Fruit fly (Drosophila melanogaster) whole organism, embryonic: ENCODE results near the gene CG3704.

Experiments
- Ada2b ChIP-seq: fragments of 200-800 bp; sonication (Bioruptor generic); IDR thresholded peaks from 2 replicates; pipeline ENCODE4 v1.3.6; 2022; ENCODE audit warnings: missing biosample characterization, missing genetic modification characterization
- Atf-2 ChIP-seq: fragments of 200-800 bp; sonication (Bioruptor generic); optimal IDR thresholded peaks from 2 replicates; lab custom pipeline; 2016; ENCODE audit warnings: missing biosample characterization, missing genetic modification characterization
- CG10543 ChIP-seq: fragments of 200-800 bp; sonication (Bioruptor generic); optimal IDR thresholded peaks from 3 replicates; lab custom pipeline; 2017; ENCODE audit warnings: missing biosample characterization, mild to moderate bottlenecking, missing genetic modification characterization, moderate library complexity
- CG10565 ChIP-seq: fragments of 200-800 bp; sonication (Bioruptor generic); optimal IDR thresholded peaks from 3 replicates; lab custom pipeline; 2016; ENCODE audit warnings: missing biosample characterization, mild to moderate bottlenecking, missing genetic modification characterization
- CG11247 ChIP-seq: fragments of 200-800 bp; sonication (Bioruptor generic); IDR thresholded peaks from 2 replicates; pipeline ENCODE4 v1.3.6; 2022; ENCODE audit warnings: missing biosample characterization, missing genetic modification characterization
- CG12071 ChIP-seq: fragments of 200-800 bp; sonication (Bioruptor generic); optimal IDR thresholded peaks from 3 replicates; lab custom pipeline; 2018; ENCODE audit warnings: missing biosample characterization, mild to moderate bottlenecking, missing genetic modification characterization
- CG12299 ChIP-seq: fragments of 200-800 bp; sonication (Bioruptor generic); optimal IDR thresholded peaks from 2 replicates; lab custom pipeline; 2018; ENCODE audit warnings: missing biosample characterization, mild to moderate bottlenecking, missing genetic modification characterization
- CG13775 ChIP-seq: fragments of 200-800 bp; sonication (Bioruptor generic); optimal IDR thresholded peaks from 3 replicates; lab custom pipeline; 2017; ENCODE audit warnings: missing biosample characterization, mild to moderate bottlenecking, missing genetic modification characterization
- CG15073 ChIP-seq: fragments of 200-800 bp; sonication (Bioruptor generic); optimal IDR thresholded peaks from 2 replicates; lab custom pipeline; 2016; ENCODE audit warnings: missing biosample characterization, missing genetic modification characterization
- CG15514 ChIP-seq: fragments of 200-800 bp; sonication (Bioruptor generic); optimal IDR thresholded peaks from 3 replicates; lab custom pipeline; 2017; ENCODE audit warnings: missing biosample characterization, missing genetic modification characterization, mild to moderate bottlenecking, moderate library complexity, missing genetic modification reagents
- CG17912 ChIP-seq: fragments of 200-800 bp; sonication (Bioruptor generic); optimal IDR thresholded peaks from 2 replicates; lab custom pipeline; 2018; ENCODE audit warnings: missing biosample characterization, mild to moderate bottlenecking, missing genetic modification characterization
- CG1792 ChIP-seq: fragments of 200-800 bp; sonication (Bioruptor generic); optimal IDR thresholded peaks from 2 replicates; lab custom pipeline; 2016; ENCODE audit warnings: missing biosample characterization, missing genetic modification characterization
- CG30403 ChIP-seq: fragments of 200-800 bp; sonication (Bioruptor generic); optimal IDR thresholded peaks from 3 replicates; lab custom pipeline; 2016; ENCODE audit warnings: missing biosample characterization, missing genetic modification characterization
- CG30431 ChIP-seq: fragments of 200-800 bp; sonication (Bioruptor generic); optimal IDR thresholded peaks from 2 replicates; lab custom pipeline; 2017; ENCODE audit warnings: missing biosample characterization, missing genetic modification characterization
- CG4282 ChIP-seq: fragments of 200-800 bp; sonication (Bioruptor generic); optimal IDR thresholded peaks from 2 replicates; lab custom pipeline; 2016; ENCODE audit warnings: missing biosample characterization, missing genetic modification characterization
- CG4360 ChIP-seq: fragments of 200-800 bp; sonication (Bioruptor generic); IDR thresholded peaks from 2 replicates; pipeline ENCODE4 v1.3.6; 2022; ENCODE audit warnings: missing biosample characterization, missing genetic modification characterization
- CG4424 ChIP-seq: fragments of 200-800 bp; sonication (Bioruptor generic); optimal IDR thresholded peaks from 3 replicates; lab custom pipeline; 2016; ENCODE audit warnings: missing biosample characterization, missing genetic modification characterization
- CG5953 ChIP-seq: fragments of 200-800 bp; sonication (Bioruptor generic); IDR thresholded peaks from 2 replicates; pipeline ENCODE4 v1.3.6; 2022; ENCODE audit warnings: missing biosample characterization, missing genetic modification characterization
- CG7745 ChIP-seq: fragments of 200-800 bp; sonication (Bioruptor generic); optimal IDR thresholded peaks from 2 replicates; lab custom pipeline; 2018; ENCODE audit warnings: missing biosample characterization, mild to moderate bottlenecking, missing genetic modification characterization, moderate library complexity
- CG8765 ChIP-seq: fragments of 200-800 bp; sonication (Bioruptor generic); IDR thresholded peaks from 2 replicates; pipeline ENCODE4 v1.3.6; 2022; ENCODE audit warnings: missing biosample characterization, missing genetic modification characterization
- CG9876 ChIP-seq: fragments of 200-800 bp; sonication (Bioruptor generic); optimal IDR thresholded peaks from 2 replicates; lab custom pipeline; 2016; ENCODE audit warnings: missing biosample characterization, missing genetic modification characterization
- Dfd ChIP-seq, 2 experiments: fragments of >200 bp; optimal IDR thresholded peaks; 2 replicates each; lab custom pipeline; 2017; ENCODE audit warnings: missing biosample characterization in 2 of 2, missing genetic modification characterization in 2 of 2
- Dll ChIP-seq: fragments of 200-800 bp; sonication (Bioruptor generic); IDR thresholded peaks from 4 replicates; pipeline ENCODE4 v1.3.6; 2022; ENCODE audit warnings: missing biosample characterization, missing genetic modification characterization; ENCODE audit not compliant: partially characterized antibody
- Fer2 ChIP-seq: fragments of 200-800 bp; sonication (Bioruptor generic); optimal IDR thresholded peaks from 2 replicates; lab custom pipeline; 2018; ENCODE audit warnings: missing biosample characterization, mild to moderate bottlenecking, missing genetic modification characterization, moderate library complexity
- Hr39 ChIP-seq: fragments of >200 bp; optimal IDR thresholded peaks from 2 replicates; lab custom pipeline; 2017
- Lhr ChIP-seq: fragments of 200-800 bp; sonication (Bioruptor generic); optimal IDR thresholded peaks from 3 replicates; lab custom pipeline; 2017; ENCODE audit warnings: mild to moderate bottlenecking, missing biosample characterization, missing genetic modification reagents, missing genetic modification characterization
- Mes4 ChIP-seq: fragments of 200-800 bp; sonication (Bioruptor generic); optimal IDR thresholded peaks from 2 replicates; lab custom pipeline; 2016; ENCODE audit warnings: missing biosample characterization, missing genetic modification characterization
- Tbp ChIP-seq: fragments of >200 bp; optimal IDR thresholded peaks from 2 replicates; lab custom pipeline; 2018; ENCODE audit warnings: missing biosample characterization, missing genetic modification characterization
- ase ChIP-seq: fragments of 200-800 bp; sonication (Bioruptor generic); IDR thresholded peaks from 3 replicates; pipeline ENCODE4 v1.3.6; 2022; ENCODE audit warnings: missing biosample characterization, missing genetic modification characterization
- bowl ChIP-seq: fragments of 200-800 bp; sonication (Bioruptor generic); IDR thresholded peaks from 2 replicates; pipeline ENCODE4 v1.3.6; 2022; ENCODE audit warnings: missing biosample characterization, missing genetic modification characterization
- cas ChIP-seq: fragments of 200-800 bp; sonication (Bioruptor generic); IDR thresholded peaks from 2 replicates; pipeline ENCODE4 v1.3.6; 2022; ENCODE audit warnings: missing biosample characterization, missing genetic modification characterization
- cwo ChIP-seq: fragments of 200-800 bp; sonication (Bioruptor generic); optimal IDR thresholded peaks from 3 replicates; lab custom pipeline; 2017; ENCODE audit warnings: missing biosample characterization, missing genetic modification characterization, mild to moderate bottlenecking, moderate library complexity, missing genetic modification reagents
- dimm ChIP-seq: fragments of 200-800 bp; sonication (Bioruptor generic); IDR thresholded peaks from 2 replicates; pipeline ENCODE4 v1.3.6; 2022; ENCODE audit warnings: missing biosample characterization, missing genetic modification characterization
- emc ChIP-seq: fragments of 200-800 bp; sonication (Bioruptor generic); optimal IDR thresholded peaks from 2 replicates; lab custom pipeline; 2016; ENCODE audit warnings: missing biosample characterization, missing genetic modification characterization
- eve ChIP-seq, 2 experiments: fragments of >200 bp; optimal IDR thresholded peaks; 2 replicates each; lab custom pipeline; 2017; ENCODE audit warnings: missing biosample characterization in 2 of 2, missing genetic modification characterization in 2 of 2
- ewg ChIP-seq: fragments of 200-800 bp; sonication (Bioruptor generic); optimal IDR thresholded peaks from 3 replicates; lab custom pipeline; 2017; ENCODE audit warnings: mild to moderate bottlenecking, missing biosample characterization, missing genetic modification reagents, missing genetic modification characterization
- gt ChIP-seq: fragments of 200-800 bp; sonication (Bioruptor generic); IDR thresholded peaks from 2 replicates; pipeline ENCODE4 v1.3.6; 2022; ENCODE audit warnings: missing biosample characterization, missing genetic modification characterization
- inv ChIP-seq: fragments of 200-800 bp; sonication (Bioruptor generic); IDR thresholded peaks from 2 replicates; pipeline ENCODE4 v1.3.6; 2022; ENCODE audit warnings: missing biosample characterization, missing genetic modification characterization; ENCODE audit not compliant: partially characterized antibody
- pfk ChIP-seq: fragments of 200-800 bp; sonication (Bioruptor generic); optimal IDR thresholded peaks from 2 replicates; lab custom pipeline; 2018; ENCODE audit warnings: missing biosample characterization, mild to moderate bottlenecking, missing genetic modification characterization, moderate library complexity
- repo ChIP-seq: fragments of 200-800 bp; sonication (Bioruptor generic); optimal IDR thresholded peaks from 2 replicates; lab custom pipeline; 2016; ENCODE audit warnings: missing biosample characterization, missing genetic modification characterization
- salm ChIP-seq: fragments of 200-800 bp; sonication (Bioruptor generic); optimal IDR thresholded peaks from 2 replicates; lab custom pipeline; 2018; ENCODE audit warnings: missing biosample characterization, mild to moderate bottlenecking, missing genetic modification characterization
- sc ChIP-seq, 3 experiments: fragments of >200 bp in 2 of 3; fragments of 200-800 bp in 1 of 3; sonication (Bioruptor generic) in 1 of 3; optimal IDR thresholded peaks; 2 replicates in 2 of 3; 3 replicates in 1 of 3; lab custom pipeline; 2017; ENCODE audit warnings: mild to moderate bottlenecking in 1 of 3, missing biosample characterization in 1 of 3, missing genetic modification characterization in 1 of 3, missing genetic modification reagents in 1 of 3
- sd ChIP-seq: fragments of 200-800 bp; sonication (Bioruptor generic); optimal IDR thresholded peaks from 3 replicates; lab custom pipeline; 2018; ENCODE audit warnings: missing biosample characterization, mild to moderate bottlenecking, missing genetic modification characterization, moderate library complexity
- sob ChIP-seq: fragments of 200-800 bp; sonication (Bioruptor generic); IDR thresholded peaks from 2 replicates; pipeline ENCODE4 v1.3.6; 2022; ENCODE audit warnings: missing biosample characterization, missing genetic modification characterization
- stc ChIP-seq: fragments of 200-800 bp; sonication (Bioruptor generic); IDR thresholded peaks from 2 replicates; pipeline ENCODE4 v1.3.6; 2022; ENCODE audit warnings: missing biosample characterization, missing genetic modification characterization
- stwl ChIP-seq: fragments of 200-800 bp; sonication (Bioruptor generic); optimal IDR thresholded peaks from 3 replicates; lab custom pipeline; 2018; ENCODE audit warnings: missing biosample characterization, mild to moderate bottlenecking, missing genetic modification characterization, moderate library complexity
- wor ChIP-seq: fragments of 200-800 bp; sonication (Bioruptor generic); IDR thresholded peaks from 2 replicates; pipeline ENCODE4 v1.3.6; 2022; ENCODE audit warnings: missing biosample characterization, missing genetic modification characterization
- z ChIP-seq: fragments of 200-800 bp; sonication (Bioruptor generic); IDR thresholded peaks from 3 replicates; pipeline ENCODE4 v1.3.6; 2022; ENCODE audit warnings: missing biosample characterization, missing genetic modification characterization
- zfh2 ChIP-seq: fragments of 200-800 bp; sonication (Bioruptor generic); optimal IDR thresholded peaks from 2 replicates; lab custom pipeline; 2016; ENCODE audit warnings: missing biosample characterization, missing genetic modification characterization

CG3704 gene

dm6 chrX:900725-901345 is 39.8 kb downstream of the CG3704 start (continued):
- TF ChIP-seq stc (GFP tag; lab: Robert Waterston, UW) (peak; percentile 74), Dll (GFP tag; lab: Robert Waterston, UW) (no peak), Hr39 (lab: Kevin White, UChicago) (no peak), CG30431 (GFP tag; lab: Kevin White, UChicago) (peak; percentile 67), CG10543 (GFP tag; lab: Kevin White, UChicago) (peak; percentile 50), CG1792 (GFP tag; lab: Kevin White, UChicago) (peak; percentile 42), Fer2 (tag; lab: Kevin White, UChicago) (peak; percentile 49), CG8765 (peak; percentile 44; the same call in 1 of the 2 replicates), CG4424 (GFP tag; lab: Kevin White, UChicago) (peak; percentile 73), CG11247 (GFP tag; lab: Robert Waterston, UW) (peak; percentile 73), sd (tag; lab: Kevin White, UChicago) (peak; percentile 26), CG4282 (GFP tag; lab: Kevin White, UChicago) (peak; percentile 46), CG13775 (peak; percentile 62), CG30403 (peak; percentile 83), CG12071 (GFP tag; lab: Kevin White, UChicago) (peak; percentile 88), pfk (no peak), CG5953 (peak; percentile 48; the same call in 1 of the 2 replicates), cwo (GFP tag; lab: Kevin White, UChicago) (peak; percentile 69), cas (no peak), sob (GFP tag; lab: Robert Waterston, UW) (peak; percentile 83), CG15073 (no peak), Lhr (GFP tag; lab: Kevin White, UChicago) (no peak), Atf-2 (GFP tag; lab: Kevin White, UChicago) (peak; percentile 64), bowl (peak; percentile 30; the same call in 1 of the 2 replicates), stwl (tag; lab: Kevin White, UChicago) (no peak), sc (optimal IDR thresholded peaks at IDR 0.05; lab: Kevin White, UChicago) (no peak), sc (GFP tag; optimal IDR thresholded peaks at IDR 0.05; lab: Kevin White, UChicago) (peak; percentile 27), CG12299 (tag; lab: Kevin White, UChicago) (peak; percentile 67), wor (GFP tag; lab: Robert Waterston, UW) (peak; percentile 54; the same call in 1 of the 2 replicates), CG9876 (peak; percentile 69), ase (GFP tag; lab: Robert Waterston, UW) (peak; percentile 52; the same call in 1 of the 3 replicates), CG4360 (GFP tag; lab: Robert Waterston, UW) (0 out of 2 replicates have a peak, but pooled peaks have one; percentile 23), dimm (no peak), Mes4 (GFP tag; lab: Kevin White, UChicago) (peak; percentile 65), Ada2b (GFP tag; lab: Robert Waterston, UW) (peak; percentile 83), z (peak; percentile 96), CG7745 (tag; lab: Kevin White, UChicago) (no peak), CG10565 (GFP tag; lab: Kevin White, UChicago) (no peak), eve (GFP tag; optimal IDR thresholded peaks at IDR 0.05; lab: Kevin White, UChicago) (peak in 1 of 2 experiments; percentile 94), ewg (GFP tag; lab: Kevin White, UChicago) (peak; percentile 70), gt (GFP tag; lab: Robert Waterston, UW) (no peak), salm (peak; percentile 53), repo (peak; percentile 60), CG17912 (GFP tag; lab: Kevin White, UChicago) (no peak), zfh2 (GFP tag; lab: Kevin White, UChicago) (peak; percentile 70), Dfd (GFP tag; optimal IDR thresholded peaks at IDR 0.05; lab: Kevin White, UChicago) (no peak), emc (GFP tag; lab: Kevin White, UChicago) (peak; percentile 48), Tbp (GFP tag; lab: Kevin White, UChicago) (no peak), inv (no peak), CG15514 (GFP tag; lab: Kevin White, UChicago) (peak; percentile 58)
